Fruit fly (Drosophila melanogaster) whole organism, pupa: ENCODE results near the gene CG33966.

Experiments used
- CG10348 ChIP-seq: fragments of 200-800 bp; sonication (Bioruptor generic); IDR thresholded peaks from 2 replicates; pipeline ENCODE4 v1.3.6; 2022; ENCODE audit warnings: missing biosample characterization, missing genetic modification characterization
- CG12605 ChIP-seq: fragments of 200-800 bp; sonication (Bioruptor generic); IDR thresholded peaks from 2 replicates; pipeline ENCODE4 v1.3.6; 2022; ENCODE audit warnings: missing biosample characterization, missing genetic modification characterization
- CG13204 ChIP-seq: fragments of 200-800 bp; sonication (Bioruptor generic); optimal IDR thresholded peaks from 2 replicates; lab custom pipeline; 2018; ENCODE audit warnings: missing biosample characterization, mild to moderate bottlenecking, missing genetic modification characterization, moderate library complexity
- CG14655 ChIP-seq: fragments of 200-800 bp; sonication (Bioruptor generic); optimal IDR thresholded peaks from 3 replicates; lab custom pipeline; 2017; ENCODE audit warnings: mild to moderate bottlenecking, missing biosample characterization, missing genetic modification reagents, missing genetic modification characterization
- CG15710 ChIP-seq: fragments of 200-800 bp; sonication (Bioruptor generic); optimal IDR thresholded peaks from 2 replicates; lab custom pipeline; 2018; ENCODE audit warnings: missing biosample characterization, mild to moderate bottlenecking, missing genetic modification characterization, moderate library complexity
- CG17806 ChIP-seq: fragments of 200-800 bp; sonication (Bioruptor generic); optimal IDR thresholded peaks from 2 replicates; lab custom pipeline; 2018; ENCODE audit warnings: missing biosample characterization, mild to moderate bottlenecking, missing genetic modification characterization, moderate library complexity
- CG32121 ChIP-seq: fragments of 200-800 bp; sonication (Bioruptor generic); IDR thresholded peaks from 2 replicates; pipeline ENCODE4 v1.3.6; 2022; ENCODE audit warnings: missing biosample characterization, missing genetic modification characterization
- CG34367 ChIP-seq: fragments of 200-800 bp; sonication (Bioruptor generic); optimal IDR thresholded peaks from 2 replicates; lab custom pipeline; 2018; ENCODE audit warnings: missing biosample characterization, mild to moderate bottlenecking, missing genetic modification characterization
- CG4496 ChIP-seq: fragments of 200-800 bp; sonication (Bioruptor generic); IDR thresholded peaks from 3 replicates; pipeline ENCODE4 v1.3.6; 2022; ENCODE audit warnings: missing biosample characterization, missing genetic modification characterization
- CG8159 ChIP-seq: fragments of 200-800 bp; sonication (Bioruptor generic); optimal IDR thresholded peaks from 3 replicates; lab custom pipeline; 2018; ENCODE audit warnings: missing biosample characterization, mild to moderate bottlenecking, missing genetic modification characterization, moderate library complexity
- CG8301 ChIP-seq: fragments of 200-800 bp; sonication (Bioruptor generic); optimal IDR thresholded peaks from 2 replicates; lab custom pipeline; 2018; ENCODE audit warnings: missing biosample characterization, mild to moderate bottlenecking, missing genetic modification characterization
- CG9948 ChIP-seq: fragments of 200-800 bp; sonication (Bioruptor generic); optimal IDR thresholded peaks from 2 replicates; lab custom pipeline; 2018; ENCODE audit warnings: missing biosample characterization, mild to moderate bottlenecking, missing genetic modification characterization, moderate library complexity
- D1 ChIP-seq: fragments of 200-800 bp; sonication (Bioruptor generic); optimal IDR thresholded peaks from 2 replicates; lab custom pipeline; 2018; ENCODE audit warnings: missing biosample characterization, mild to moderate bottlenecking, missing genetic modification characterization, moderate library complexity
- EcR ChIP-seq: fragments of 200-800 bp; sonication (Bioruptor generic); optimal IDR thresholded peaks from 3 replicates; lab custom pipeline; 2019; ENCODE audit warnings: missing biosample characterization, missing genetic modification characterization, mild to moderate bottlenecking, moderate library complexity, missing genetic modification reagents
- Ets98B ChIP-seq: fragments of 200-800 bp; sonication (Bioruptor generic); IDR thresholded peaks from 2 replicates; pipeline ENCODE4 v1.3.6; 2022; ENCODE audit warnings: missing biosample characterization, missing genetic modification characterization
- Pif1A ChIP-seq: fragments of 200-800 bp; sonication (Bioruptor generic); optimal IDR thresholded peaks from 3 replicates; lab custom pipeline; 2016; ENCODE audit warnings: missing biosample characterization, missing genetic modification characterization
- Pif1B ChIP-seq: fragments of 200-800 bp; sonication (Bioruptor generic); optimal IDR thresholded peaks from 3 replicates; lab custom pipeline; 2016; ENCODE audit warnings: missing biosample characterization, missing genetic modification characterization
- Snoo ChIP-seq: fragments of 200-800 bp; sonication (Bioruptor generic); optimal IDR thresholded peaks from 3 replicates; lab custom pipeline; 2017; ENCODE audit warnings: missing biosample characterization, mild to moderate bottlenecking, missing genetic modification characterization, inconsistent platforms
- fd96Ca ChIP-seq: fragments of 200-800 bp; sonication (Bioruptor generic); IDR thresholded peaks from 3 replicates; pipeline ENCODE4 v1.3.6; 2022; ENCODE audit warnings: missing biosample characterization, missing genetic modification characterization
- gl ChIP-seq: fragments of 200-800 bp; sonication (Bioruptor generic); optimal IDR thresholded peaks from 2 replicates; lab custom pipeline; 2018; ENCODE audit warnings: missing biosample characterization, mild to moderate bottlenecking, missing genetic modification characterization
- rn ChIP-seq: fragments of 200-800 bp; sonication (Bioruptor generic); IDR thresholded peaks from 2 replicates; pipeline ENCODE4 v1.3.6; 2022; ENCODE audit warnings: missing biosample characterization, missing genetic modification characterization

The CG33966 gene

dm6 chr3L:1202588-1203195, 31.2 kb upstream of the CG33966 start, which contains the start of gene meep:
meep (minus strand) TSS chr3L:1203036.
- TF ChIP-seq Snoo (tag; lab: Kevin White, UChicago) (no peak), CG12605 (GFP tag; lab: Robert Waterston, UW) (no peak), CG17806 (tag; lab: Kevin White, UChicago) (no peak), Pif1A (GFP tag; lab: Kevin White, UChicago) (no peak), CG32121 (GFP tag; lab: Robert Waterston, UW) (no peak), D1 (tag; lab: Kevin White, UChicago) (no peak), rn (GFP tag; lab: Robert Waterston, UW) (no peak), fd96Ca (GFP tag; lab: Robert Waterston, UW) (no peak), CG8301 (tag; lab: Kevin White, UChicago) (no peak), CG13204 (GFP tag; lab: Kevin White, UChicago) (no peak), CG15710 (tag; lab: Kevin White, UChicago) (no peak)
- TF ChIP-seq, all 21 proteins: peak for 0

DNA sequence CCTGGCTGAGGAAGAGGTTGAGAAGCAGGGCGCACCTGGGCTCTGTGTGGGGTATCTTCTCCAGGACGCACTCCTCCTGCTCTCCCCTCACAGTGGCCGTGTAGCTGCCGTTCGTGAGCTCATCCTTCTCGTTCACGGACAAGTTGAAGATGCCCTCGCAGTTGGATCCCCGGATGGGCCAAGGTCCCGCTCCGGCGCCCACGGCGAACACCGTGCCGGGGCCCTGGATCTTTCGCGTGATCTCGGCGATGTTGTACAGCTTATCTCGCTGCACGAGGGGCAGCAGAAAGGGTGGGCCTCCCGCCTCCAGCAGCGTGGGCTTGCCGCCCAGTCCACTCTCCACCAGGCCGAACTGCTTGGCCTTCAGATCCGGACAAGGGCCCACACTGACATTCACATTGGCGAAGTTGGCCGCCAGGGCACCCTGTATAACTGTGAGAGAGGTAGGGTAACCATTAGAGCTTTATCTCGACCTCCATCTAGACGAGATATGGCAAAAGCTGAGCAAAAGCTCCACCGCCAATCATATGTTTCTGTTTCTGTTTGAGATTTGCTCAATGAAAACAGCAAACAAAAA, 30.0 kb upstream of the CG33966 start:
- no peak for TF ChIP-seq Snoo (tag; lab: Kevin White, UChicago)
- peak; percentile 52; the same call in 2 of the 3 replicates for TF ChIP-seq CG4496

DNA sequence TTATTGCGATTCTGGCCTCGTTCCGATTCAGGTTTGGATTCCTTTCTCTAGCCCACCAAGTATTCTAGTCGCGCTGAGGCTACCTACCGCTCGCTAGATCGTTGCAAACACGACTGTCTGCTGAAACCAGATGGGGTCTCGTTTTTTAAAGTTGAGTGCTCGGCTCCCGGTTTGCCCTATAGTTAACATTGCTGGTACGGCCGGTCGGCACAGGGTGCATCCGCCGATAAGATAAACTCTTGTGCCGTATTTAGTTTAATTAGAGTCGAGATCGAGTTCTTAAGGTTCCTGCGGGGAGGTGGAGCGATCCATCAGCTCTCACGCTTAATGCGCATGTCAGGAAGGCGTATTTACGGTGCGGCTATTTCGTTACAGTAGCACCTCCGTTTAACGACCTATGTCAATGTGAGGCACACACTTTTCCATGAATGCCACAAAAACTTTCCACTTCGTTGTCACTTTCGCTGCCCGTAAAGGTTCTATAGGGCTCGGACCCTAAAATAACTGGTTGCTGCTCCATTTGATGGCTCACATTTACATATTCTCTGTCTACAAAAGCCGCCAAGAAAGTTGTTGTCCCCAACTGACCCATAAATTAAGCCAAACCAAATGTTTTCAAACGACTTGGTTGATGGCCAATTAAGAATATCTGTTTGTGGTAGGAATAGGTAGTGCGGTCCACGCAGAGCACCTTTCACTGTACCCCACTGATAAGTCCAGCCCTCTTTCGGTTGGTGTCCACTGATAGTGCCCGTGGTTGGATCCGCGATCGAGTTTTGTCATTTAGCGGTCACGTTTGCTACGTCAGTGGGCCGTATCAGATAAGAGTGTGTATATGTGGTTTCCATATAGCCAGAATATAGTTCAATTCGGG, 29.0 kb upstream of the CG33966 start, which contains the start of gene CG9119:
CG9119 (minus strand) TSS at position 122 of the 874 bp plus-strand sequence.
- peak; percentile 8 for TF ChIP-seq CG17806 (tag; lab: Kevin White, UChicago)
- peak; percentile 30 for TF ChIP-seq CG9948
- TF ChIP-seq CG13204 (GFP tag; lab: Kevin White, UChicago): peak; percentile 21
- peak; percentile 30 for TF ChIP-seq CG8301 (tag; lab: Kevin White, UChicago)
- no peak for TF ChIP-seq Snoo (tag; lab: Kevin White, UChicago)
- TF ChIP-seq Pif1A (GFP tag; lab: Kevin White, UChicago): peak; percentile 6
- no peak for TF ChIP-seq Pif1B (GFP tag; lab: Kevin White, UChicago)
- TF ChIP-seq CG14655 (GFP tag; lab: Kevin White, UChicago): peak; percentile 51
- TF ChIP-seq CG12605 (GFP tag; lab: Robert Waterston, UW): no peak
- peak; percentile 55 for TF ChIP-seq CG8159 (tag; lab: Kevin White, UChicago)
- peak; percentile 54 for TF ChIP-seq CG15710 (tag; lab: Kevin White, UChicago)
- peak; percentile 82 for TF ChIP-seq EcR (GFP tag; lab: Kevin White, UChicago)
- TF ChIP-seq CG4496: no peak
- no peak for TF ChIP-seq Ets98B
- TF ChIP-seq fd96Ca (GFP tag; lab: Robert Waterston, UW): peak; percentile 38; the same call in 1 of the 3 replicates
- TF ChIP-seq, all 21 proteins: peak for 10

dm6 chr3L:1206682-1207421, 27.1 kb upstream of the CG33966 start, which contains the start of gene LysB:
LysB (plus strand) TSS chr3L:1207371.
- TF ChIP-seq CG14655 (GFP tag; lab: Kevin White, UChicago): no peak

DNA sequence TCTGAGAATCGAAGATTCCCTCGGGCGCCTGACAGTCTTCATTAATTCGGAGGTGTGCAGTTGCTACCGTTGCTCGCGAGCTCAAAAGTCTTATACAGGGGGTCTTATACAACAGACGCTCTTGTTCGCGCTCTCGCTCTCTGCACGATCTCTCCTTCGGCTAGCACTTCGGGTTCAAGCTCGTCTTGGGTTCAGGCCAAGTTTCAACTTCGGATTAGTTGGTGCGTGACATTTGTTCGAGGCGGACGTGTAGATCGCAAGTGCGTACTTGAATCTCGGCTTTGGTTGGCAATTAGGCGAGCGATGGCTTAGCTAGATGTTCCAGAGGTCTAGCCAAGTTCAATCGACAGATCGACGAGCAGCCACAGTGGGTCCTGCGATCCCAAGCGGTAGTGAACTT, 25.7 kb upstream of the CG33966 start:
- peak; percentile 49; the same call in 1 of the 2 replicates for TF ChIP-seq Ets98B
- TF ChIP-seq CG15710 (tag; lab: Kevin White, UChicago): no peak
- peak; percentile 51 for TF ChIP-seq EcR (GFP tag; lab: Kevin White, UChicago)
- no peak for TF ChIP-seq CG10348
- TF ChIP-seq CG12605 (GFP tag; lab: Robert Waterston, UW): peak; percentile 20; the same call in 1 of the 2 replicates

DNA sequence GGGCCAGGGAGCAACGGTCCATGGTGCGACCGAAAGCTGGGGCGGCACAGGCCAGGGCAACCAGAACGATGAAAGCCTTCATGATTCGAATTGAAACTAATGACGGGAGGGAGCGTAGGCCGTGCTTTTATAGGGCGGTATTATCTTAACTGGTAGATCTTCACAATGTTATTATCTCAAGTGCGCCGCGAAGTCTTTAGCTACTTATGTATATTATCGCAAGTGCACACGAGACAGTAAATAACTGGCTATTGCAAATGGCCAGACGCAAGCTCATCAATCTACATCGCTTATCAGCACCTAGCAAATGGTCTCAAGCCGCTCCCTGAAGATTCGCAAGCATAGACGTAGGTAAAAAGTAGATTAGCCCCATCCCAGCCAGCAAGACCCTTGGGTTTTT, 22.8 kb upstream of the CG33966 start, which contains the start of gene LysD:
LysD (minus strand) TSS at position 101 of the 400 bp plus-strand sequence.
- no peak for TF ChIP-seq rn (GFP tag; lab: Robert Waterston, UW)
- TF ChIP-seq CG4496: no peak
- no peak for TF ChIP-seq CG10348
- TF ChIP-seq CG8301 (tag; lab: Kevin White, UChicago): no peak
- no peak for TF ChIP-seq EcR (GFP tag; lab: Kevin White, UChicago)
- TF ChIP-seq CG12605 (GFP tag; lab: Robert Waterston, UW): no peak
- TF ChIP-seq Pif1A (GFP tag; lab: Kevin White, UChicago): no peak
- no peak for TF ChIP-seq D1 (tag; lab: Kevin White, UChicago)
- no peak for TF ChIP-seq gl
- no peak for TF ChIP-seq CG15710 (tag; lab: Kevin White, UChicago)
- no peak for TF ChIP-seq Ets98B
- TF ChIP-seq CG8159 (tag; lab: Kevin White, UChicago): no peak
- TF ChIP-seq Pif1B (GFP tag; lab: Kevin White, UChicago): no peak
- TF ChIP-seq CG9948: no peak
- no peak for TF ChIP-seq fd96Ca (GFP tag; lab: Robert Waterston, UW)
- TF ChIP-seq CG13204 (GFP tag; lab: Kevin White, UChicago): no peak
- TF ChIP-seq CG32121 (GFP tag; lab: Robert Waterston, UW): no peak
- TF ChIP-seq CG34367 (tag; lab: Kevin White, UChicago): no peak
- no peak for TF ChIP-seq CG17806 (tag; lab: Kevin White, UChicago)
- TF ChIP-seq Snoo (tag; lab: Kevin White, UChicago): no peak
